Fruit fly (Drosophila melanogaster) whole organism, embryonic: ENCODE results near the gene mRpS11.
A peak's percentile ranks its signal among the peaks of the same experiment; 100 is the strongest.

Experiments
- Awh ChIP-seq: fragments of 200-800 bp; sonication (Bioruptor generic); IDR thresholded peaks from 2 replicates; pipeline ENCODE4, ENCODE4 v1.3.6; 2022; ENCODE audit warnings: missing biosample characterization, missing genetic modification characterization
- CG10147 ChIP-seq: fragments of 200-800 bp; sonication (Bioruptor generic); optimal IDR thresholded peaks from 2 replicates; lab custom pipeline; 2019; ENCODE audit warnings: missing biosample characterization, mild to moderate bottlenecking, missing genetic modification characterization, moderate library complexity
- CG10959 ChIP-seq: fragments of 200-800 bp; sonication (Bioruptor generic); IDR thresholded peaks from 2 replicates; pipeline ENCODE4 v1.3.6; 2022; ENCODE audit warnings: missing biosample characterization, missing genetic modification characterization
- CG11696 ChIP-seq: fragments of 200-800 bp; sonication (Bioruptor generic); IDR thresholded peaks from 2 replicates; pipeline ENCODE4 v1.3.6; 2022; ENCODE audit warnings: missing biosample characterization, missing genetic modification characterization
- CG12299 ChIP-seq: fragments of 200-800 bp; sonication (Bioruptor generic); optimal IDR thresholded peaks from 2 replicates; lab custom pipeline; 2018; ENCODE audit warnings: missing biosample characterization, mild to moderate bottlenecking, missing genetic modification characterization
- CG12942 ChIP-seq: fragments of 200-800 bp; sonication (Bioruptor generic); optimal IDR thresholded peaks from 3 replicates; lab custom pipeline; 2016; ENCODE audit warnings: missing biosample characterization, missing genetic modification characterization
- CG13894 ChIP-seq: fragments of 200-800 bp; sonication (Bioruptor generic); optimal IDR thresholded peaks from 3 replicates; lab custom pipeline; 2018; ENCODE audit warnings: missing biosample characterization, mild to moderate bottlenecking, missing genetic modification characterization, moderate library complexity
- CG14667 ChIP-seq: fragments of 200-800 bp; sonication (Bioruptor generic); IDR thresholded peaks from 2 replicates; pipeline ENCODE4 v1.3.6; 2022; ENCODE audit warnings: missing biosample characterization, missing genetic modification characterization
- CG15601 ChIP-seq: fragments of 200-800 bp; sonication (Bioruptor generic); optimal IDR thresholded peaks from 3 replicates; lab custom pipeline; 2019; ENCODE audit warnings: missing biosample characterization, mild to moderate bottlenecking, missing genetic modification characterization, moderate library complexity
- CG15696 ChIP-seq: fragments of 200-800 bp; sonication (Bioruptor generic); optimal IDR thresholded peaks from 2 replicates; lab custom pipeline; 2019; ENCODE audit warnings: missing biosample characterization, mild to moderate bottlenecking, missing genetic modification characterization, moderate library complexity
- CG16815 ChIP-seq: fragments of 200-800 bp; sonication (Bioruptor generic); optimal IDR thresholded peaks from 3 replicates; lab custom pipeline; 2017; ENCODE audit warnings: missing biosample characterization, mild to moderate bottlenecking, missing genetic modification characterization
- CG18011 ChIP-seq: fragments of 200-800 bp; sonication (Bioruptor generic); optimal IDR thresholded peaks from 2 replicates; lab custom pipeline; 2017; ENCODE audit warnings: missing biosample characterization, missing genetic modification characterization, mild to moderate bottlenecking, moderate library complexity, missing genotype
- CG18619 ChIP-seq: fragments of 200-800 bp; sonication (Bioruptor generic); optimal IDR thresholded peaks from 3 replicates; lab custom pipeline; 2017; ENCODE audit warnings: missing biosample characterization, mild to moderate bottlenecking, missing genetic modification characterization
- CG30020 ChIP-seq: fragments of 200-800 bp; optimal IDR thresholded peaks from 2 replicates; lab custom pipeline; 2019; ENCODE audit warnings: missing biosample characterization, mild to moderate bottlenecking, missing genetic modification characterization, moderate library complexity
- CG31365 ChIP-seq: fragments of 200-800 bp; sonication (Bioruptor generic); optimal IDR thresholded peaks from 2 replicates; lab custom pipeline; 2018; ENCODE audit warnings: missing biosample characterization, mild to moderate bottlenecking, missing genetic modification characterization
- CG31441 ChIP-seq: fragments of 200-800 bp; sonication (Bioruptor generic); IDR thresholded peaks from 2 replicates; pipeline ENCODE4 v1.3.6; 2022; ENCODE audit warnings: missing biosample characterization, missing genetic modification characterization
- CG3281 ChIP-seq: fragments of 200-800 bp; sonication (Bioruptor generic); optimal IDR thresholded peaks from 3 replicates; lab custom pipeline; 2017; ENCODE audit warnings: missing biosample characterization, mild to moderate bottlenecking, missing genetic modification characterization
- CG6683 ChIP-seq: fragments of 200-800 bp; sonication (Bioruptor generic); optimal IDR thresholded peaks from 2 replicates; lab custom pipeline; 2017; ENCODE audit warnings: missing biosample characterization, mild to moderate bottlenecking, missing genetic modification characterization, missing genetic modification reagents
- CG6689 ChIP-seq: fragments of 200-800 bp; sonication (Bioruptor generic); IDR thresholded peaks from 2 replicates; pipeline ENCODE4 v1.3.6; 2022; ENCODE audit warnings: missing biosample characterization, missing genetic modification characterization
- CG8290 ChIP-seq, 3 experiments: fragments of 200-800 bp; sonication (Bioruptor generic); optimal IDR thresholded peaks; 2 replicates each; lab custom pipeline; 2016 to 2019; ENCODE audit warnings: missing biosample characterization in 3 of 3, missing genetic modification characterization in 3 of 3, mild to moderate bottlenecking in 2 of 3, moderate library complexity in 1 of 3
- CG8388 ChIP-seq: fragments of 200-800 bp; sonication (Bioruptor generic); optimal IDR thresholded peaks from 2 replicates; lab custom pipeline; 2019; ENCODE audit warnings: missing biosample characterization, mild to moderate bottlenecking, missing genetic modification characterization, moderate library complexity
- CG8765 ChIP-seq: fragments of 200-800 bp; sonication (Bioruptor generic); IDR thresholded peaks from 2 replicates; pipeline ENCODE4 v1.3.6; 2022; ENCODE audit warnings: missing biosample characterization, missing genetic modification characterization
- D19A ChIP-seq: fragments of 200-800 bp; optimal IDR thresholded peaks from 3 replicates; lab custom pipeline; 2019; ENCODE audit warnings: missing biosample characterization, mild to moderate bottlenecking, missing genetic modification characterization, moderate library complexity
- Drgx ChIP-seq: fragments of 200-800 bp; sonication (Bioruptor generic); IDR thresholded peaks from 2 replicates; pipeline ENCODE4 v1.3.6; 2022; ENCODE audit warnings: missing biosample characterization, missing genetic modification characterization
- HLH4C ChIP-seq: fragments of 200-800 bp; sonication (Bioruptor generic); IDR thresholded peaks from 3 replicates; pipeline ENCODE4 v1.3.6; 2022; ENCODE audit warnings: missing biosample characterization, missing genetic modification characterization; ENCODE audit not compliant: partially characterized antibody
- Hr3 ChIP-seq: fragments of 200-800 bp; sonication (Bioruptor generic); optimal IDR thresholded peaks from 3 replicates; lab custom pipeline; 2016; ENCODE audit warnings: missing biosample characterization, missing genetic modification characterization
- Hr39 ChIP-seq: fragments of >200 bp; optimal IDR thresholded peaks from 2 replicates; lab custom pipeline; 2017
- Hsf ChIP-seq: fragments of 200-800 bp; sonication (Bioruptor generic); optimal IDR thresholded peaks from 3 replicates; lab custom pipeline; 2016; ENCODE audit warnings: missing biosample characterization, missing genetic modification characterization
- Myb ChIP-seq: fragments of 200-800 bp; sonication (Bioruptor generic); optimal IDR thresholded peaks from 2 replicates; lab custom pipeline; 2016; ENCODE audit warnings: missing biosample characterization, missing genetic modification characterization
- Nf-YB ChIP-seq: fragments of 200-800 bp; sonication (Bioruptor generic); optimal IDR thresholded peaks from 3 replicates; lab custom pipeline; 2019; ENCODE audit warnings: missing biosample characterization, mild to moderate bottlenecking, missing genetic modification characterization, moderate library complexity
- NfI ChIP-seq: fragments of 200-800 bp; sonication (Bioruptor generic); optimal IDR thresholded peaks from 3 replicates; lab custom pipeline; 2018; ENCODE audit warnings: missing biosample characterization, mild to moderate bottlenecking, missing genetic modification characterization, moderate library complexity
- Oli ChIP-seq: fragments of 200-800 bp; sonication (Bioruptor generic); optimal IDR thresholded peaks from 2 replicates; lab custom pipeline; 2018; ENCODE audit warnings: missing biosample characterization, mild to moderate bottlenecking, missing genetic modification characterization, moderate library complexity
- Ravus ChIP-seq: fragments of 200-800 bp; sonication (Bioruptor generic); IDR thresholded peaks from 2 replicates; pipeline ENCODE4 v1.3.6; 2022; ENCODE audit warnings: missing biosample characterization, missing genetic modification characterization
- Six4 ChIP-seq: fragments of 200-800 bp; sonication (Bioruptor generic); optimal IDR thresholded peaks from 2 replicates; lab custom pipeline; 2016; ENCODE audit warnings: missing biosample characterization, missing genetic modification characterization
- Tbp ChIP-seq: fragments of >200 bp; optimal IDR thresholded peaks from 2 replicates; lab custom pipeline; 2018; ENCODE audit warnings: missing biosample characterization, missing genetic modification characterization
- aop ChIP-seq: fragments of 200-800 bp; sonication (Bioruptor generic); IDR thresholded peaks from 2 replicates; pipeline ENCODE4 v1.3.6; 2022; ENCODE audit warnings: missing biosample characterization, missing genetic modification characterization
- croc ChIP-seq: fragments of 200-800 bp; sonication (Bioruptor generic); conservative IDR thresholded peaks from 3 replicates; pipeline ENCODE4 v1.3.6; 2022; ENCODE audit warnings: missing biosample characterization, missing genetic modification characterization
- dpn ChIP-seq, 2 experiments: fragments of 200-800 bp; sonication (Bioruptor generic); optimal IDR thresholded peaks; 3 replicates each; lab custom pipeline; 2016; ENCODE audit warnings: missing biosample characterization in 2 of 2, missing genetic modification characterization in 2 of 2
- fru ChIP-seq: fragments of >200 bp; optimal IDR thresholded peaks from 2 replicates; lab custom pipeline; 2017
- hbn ChIP-seq: fragments of 200-800 bp; sonication (Bioruptor generic); IDR thresholded peaks from 2 replicates; pipeline ENCODE4 v1.3.6; 2022; ENCODE audit warnings: missing biosample characterization, missing genetic modification characterization; ENCODE audit not compliant: partially characterized antibody
- jigr1 ChIP-seq: fragments of 200-800 bp; sonication (Bioruptor generic); IDR thresholded peaks from 3 replicates; pipeline ENCODE4 v1.3.6; 2022; ENCODE audit warnings: missing biosample characterization, missing genetic modification characterization
- lab ChIP-seq: fragments of 200-800 bp; sonication (Bioruptor generic); optimal IDR thresholded peaks from 3 replicates; lab custom pipeline; 2017; ENCODE audit warnings: missing biosample characterization, missing genetic modification characterization, mild to moderate bottlenecking, moderate library complexity, missing genetic modification reagents
- lola ChIP-seq, 3 experiments: fragments of >200 bp in 2 of 3; fragments of 200-800 bp in 1 of 3; sonication (Bioruptor generic) in 1 of 3; optimal IDR thresholded peaks; 2 replicates each; lab custom pipeline; 2017 to 2019; ENCODE audit warnings: missing biosample characterization in 3 of 3, missing genetic modification characterization in 3 of 3, mild to moderate bottlenecking in 1 of 3, moderate library complexity in 1 of 3
- nerfin-1 ChIP-seq: fragments of 200-800 bp; sonication (Bioruptor generic); optimal IDR thresholded peaks from 3 replicates; lab custom pipeline; 2019; ENCODE audit warnings: missing biosample characterization, mild to moderate bottlenecking, missing genetic modification characterization, moderate library complexity
- peb ChIP-seq: fragments of 200-800 bp; sonication (Bioruptor generic); IDR thresholded peaks from 2 replicates; pipeline ENCODE4 v1.3.6; 2022; ENCODE audit warnings: missing biosample characterization, missing genetic modification characterization
- pum ChIP-seq: fragments of 200-800 bp; sonication (Bioruptor generic); optimal IDR thresholded peaks from 2 replicates; lab custom pipeline; 2016; ENCODE audit warnings: missing biosample characterization, missing genetic modification characterization
- sens-2 ChIP-seq: fragments of 200-800 bp; sonication (Bioruptor generic); IDR thresholded peaks from 2 replicates; pipeline ENCODE4 v1.3.6; 2022; ENCODE audit warnings: missing biosample characterization, missing genetic modification characterization
- slp2 ChIP-seq: fragments of 200-800 bp; sonication (Bioruptor generic); optimal IDR thresholded peaks from 2 replicates; lab custom pipeline; 2016; ENCODE audit warnings: missing biosample characterization, missing genetic modification characterization
- sqz ChIP-seq: fragments of 200-800 bp; sonication (Bioruptor generic); optimal IDR thresholded peaks from 3 replicates; lab custom pipeline; 2018; ENCODE audit warnings: missing biosample characterization, mild to moderate bottlenecking, missing genetic modification characterization

Gene mRpS11

DNA sequence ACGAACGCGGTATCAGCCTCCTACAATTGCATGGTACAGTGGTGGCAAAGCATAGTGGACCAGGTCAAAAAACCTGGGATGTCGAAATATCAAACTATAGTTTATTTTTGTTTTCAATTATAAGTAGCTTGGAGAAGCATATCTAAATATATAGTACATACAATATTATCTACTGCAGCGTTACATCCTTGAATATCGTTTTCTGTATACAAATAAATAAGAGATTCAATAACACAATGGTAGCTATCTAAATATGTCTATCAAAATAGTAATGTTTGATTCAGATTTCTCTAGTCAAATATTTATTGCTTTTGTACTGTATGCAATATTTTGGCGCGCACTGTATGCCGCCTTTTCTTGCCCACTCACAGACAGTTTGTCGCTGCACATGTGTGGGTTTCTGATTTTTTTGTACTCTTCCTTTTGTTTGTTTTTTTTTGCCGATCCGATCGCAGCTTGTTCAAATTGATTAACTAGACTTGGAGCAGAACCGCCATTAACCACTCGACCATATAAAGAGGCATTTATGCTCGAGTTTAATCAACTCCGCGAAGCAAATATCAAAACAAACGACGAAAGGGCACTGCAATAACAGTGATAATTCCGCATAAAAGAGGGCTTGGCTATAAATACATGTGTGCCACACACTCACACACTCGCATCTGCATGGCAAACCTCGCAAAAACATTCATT, 8.3 kb downstream of the mRpS11 start (continued):
- TF ChIP-seq CG3281: peak; percentile 95
- peak; percentile 95 for TF ChIP-seq Hsf
- peak; percentile 94 for TF ChIP-seq nerfin-1 (tag; lab: Kevin White, UChicago)
- TF ChIP-seq Tbp: no peak
- no peak for TF ChIP-seq aop
- TF ChIP-seq dpn (GFP tag; optimal IDR thresholded peaks at IDR 0.05; lab: Kevin White, UChicago): peak; percentile 90 to 94
- TF ChIP-seq Ravus (GFP tag; lab: Robert Waterston, UW): peak; percentile 73
- no peak for TF ChIP-seq hbn
- TF ChIP-seq CG8290 (GFP tag; optimal IDR thresholded peaks at IDR 0.05; lab: Kevin White, UChicago): peak; percentile 95
- peak; percentile 72 to 90 for TF ChIP-seq CG8290 (tag; optimal IDR thresholded peaks at IDR 0.05; lab: Kevin White, UChicago)
- peak; percentile 66; the same call in 1 of the 2 replicates for TF ChIP-seq sens-2 (GFP tag; lab: Robert Waterston, UW)
- peak; percentile 88 for TF ChIP-seq croc (GFP tag; lab: Robert Waterston, UW)
- TF ChIP-seq CG10959 (GFP tag; lab: Robert Waterston, UW): peak; percentile 77
- TF ChIP-seq Hr39 (lab: Kevin White, UChicago): no peak
- TF ChIP-seq CG12942 (GFP tag; lab: Kevin White, UChicago): peak; percentile 87
- peak; percentile 84 for TF ChIP-seq CG11696 (GFP tag; lab: Robert Waterston, UW)
- TF ChIP-seq NfI (GFP tag; lab: Kevin White, UChicago): peak; percentile 92
- peak; percentile 99 for TF ChIP-seq CG8388
- peak; percentile 97 for TF ChIP-seq Oli (tag; lab: Kevin White, UChicago)
- peak; percentile 77 for TF ChIP-seq CG30020 (tag; lab: Kevin White, UChicago)
- TF ChIP-seq jigr1 (GFP tag; lab: Robert Waterston, UW): peak; percentile 86; the same call in 2 of the 3 replicates
- peak; percentile 25 for TF ChIP-seq Myb (GFP tag; lab: Kevin White, UChicago)
- peak; percentile 88 for TF ChIP-seq CG10147
- peak; percentile 95 for TF ChIP-seq CG18619
- TF ChIP-seq lab (GFP tag; lab: Kevin White, UChicago): peak; percentile 96
- TF ChIP-seq Drgx (GFP tag; lab: Robert Waterston, UW): peak; percentile 96
- peak; percentile 98 for TF ChIP-seq CG31441 (GFP tag; lab: Robert Waterston, UW)
- TF ChIP-seq Awh (GFP tag; lab: Robert Waterston, UW): peak; percentile 94
- peak; percentile 96 for TF ChIP-seq CG12299 (tag; lab: Kevin White, UChicago)
- peak; percentile 74 for TF ChIP-seq CG13894 (tag; lab: Kevin White, UChicago)
- peak; percentile 95 for TF ChIP-seq Hr3 (GFP tag; lab: Kevin White, UChicago)
- TF ChIP-seq Nf-YB (GFP tag; lab: Kevin White, UChicago): peak; percentile 86
- TF ChIP-seq CG31365 (tag; lab: Kevin White, UChicago): peak; percentile 80
- peak; percentile 94 for TF ChIP-seq CG15601 (tag; lab: Kevin White, UChicago)
- TF ChIP-seq lola (GFP tag; optimal IDR thresholded peaks at IDR 0.05; lab: Kevin White, UChicago): peak in 1 of 3 experiments; percentile 97
- peak; percentile 84 for TF ChIP-seq CG14667
- peak; percentile 95 for TF ChIP-seq CG6689 (GFP tag; lab: Robert Waterston, UW)
- TF ChIP-seq HLH4C (GFP tag; lab: Robert Waterston, UW): no peak
- TF ChIP-seq sqz (GFP tag; lab: Kevin White, UChicago): peak; percentile 88
- TF ChIP-seq Six4 (GFP tag; lab: Kevin White, UChicago): peak; percentile 94
- TF ChIP-seq pum (GFP tag; lab: Kevin White, UChicago): peak; percentile 87
- TF ChIP-seq CG6683 (GFP tag; lab: Kevin White, UChicago): peak; percentile 93
- peak; percentile 83 for TF ChIP-seq CG18011 (GFP tag; lab: Kevin White, UChicago)
- peak; percentile 85 for TF ChIP-seq CG15696 (tag; lab: Kevin White, UChicago)
- peak; percentile 73 for TF ChIP-seq CG8765 (GFP tag; lab: Robert Waterston, UW)
- TF ChIP-seq fru (lab: Kevin White, UChicago): no peak
- TF ChIP-seq peb (GFP tag; lab: Robert Waterston, UW): peak; percentile 90
- TF ChIP-seq CG16815: peak; percentile 90
- peak; percentile 93 for TF ChIP-seq D19A (tag; lab: Kevin White, UChicago)
- peak; percentile 90 for TF ChIP-seq slp2 (GFP tag; lab: Kevin White, UChicago)
